Fruit fly (Drosophila melanogaster): ENCODE measurements around the gene MED18.
A peak's percentile ranks its signal among the peaks of the same experiment; 100 is the strongest.

The MED18 gene

DNA sequence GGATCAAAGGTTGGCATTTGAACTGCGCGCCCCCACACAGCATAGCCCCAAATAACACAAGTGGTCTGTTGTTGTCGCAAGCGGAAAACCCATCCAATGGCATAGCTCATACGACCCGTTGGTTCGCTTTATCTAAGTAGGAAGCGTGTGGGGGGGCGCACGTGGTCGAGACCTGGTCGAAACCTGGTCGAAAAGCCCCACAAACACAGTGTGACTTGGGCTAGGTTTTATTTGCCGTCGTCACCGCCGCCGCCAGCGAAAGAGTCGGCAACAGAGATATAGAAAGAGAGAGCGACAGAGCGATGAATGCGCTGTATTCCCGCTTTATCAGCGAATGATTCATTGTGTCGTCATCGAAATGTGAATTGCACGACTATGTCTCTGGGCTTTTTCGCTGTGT lies 22.8 kb upstream of the MED18 start:
- TF ChIP-seq Clk (GFP tag; optimal IDR thresholded peaks at IDR 0.05) (no peak), CG33017 (tag; optimal IDR thresholded peaks at IDR 0.05) (no peak), pad (GFP tag; optimal IDR thresholded peaks at IDR 0.05) (no peak), CG12768 (GFP tag; optimal IDR thresholded peaks at IDR 0.05) (no peak), Crg-1 (GFP tag; optimal IDR thresholded peaks at IDR 0.05) (no peak), kay (GFP tag; ENCODE audit: borderline replicate concordance) (peak; percentile 58), CG14711 (tag; optimal IDR thresholded peaks at IDR 0.05) (no peak), CG7101 (tag; optimal IDR thresholded peaks at IDR 0.05) (no peak), tj (GFP tag; optimal IDR thresholded peaks at IDR 0.05) (peak; percentile 89), cic (GFP tag; optimal IDR thresholded peaks at IDR 0.05) (peak; percentile 48), CG11617 (GFP tag; optimal IDR thresholded peaks at IDR 0.05) (peak; percentile 9), cnc (optimal IDR thresholded peaks at IDR 0.05) (peak; percentile 8 to 14), toe (GFP tag; optimal IDR thresholded peaks at IDR 0.05) (no peak), bab1 (GFP tag; optimal IDR thresholded peaks at IDR 0.05) (peak; percentile 47), Mnt (GFP tag; optimal IDR thresholded peaks at IDR 0.05) (peak; percentile 82), Hr96 (GFP tag; optimal IDR thresholded peaks at IDR 0.05) (no peak), CG5204 (GFP tag; optimal IDR thresholded peaks at IDR 0.05) (no peak), CG7045 (GFP tag; optimal IDR thresholded peaks at IDR 0.05) (no peak), CG1620 (GFP tag; optimal IDR thresholded peaks at IDR 0.05) (no peak), ovo (GFP tag; optimal IDR thresholded peaks at IDR 0.05) (no peak)

DNA sequence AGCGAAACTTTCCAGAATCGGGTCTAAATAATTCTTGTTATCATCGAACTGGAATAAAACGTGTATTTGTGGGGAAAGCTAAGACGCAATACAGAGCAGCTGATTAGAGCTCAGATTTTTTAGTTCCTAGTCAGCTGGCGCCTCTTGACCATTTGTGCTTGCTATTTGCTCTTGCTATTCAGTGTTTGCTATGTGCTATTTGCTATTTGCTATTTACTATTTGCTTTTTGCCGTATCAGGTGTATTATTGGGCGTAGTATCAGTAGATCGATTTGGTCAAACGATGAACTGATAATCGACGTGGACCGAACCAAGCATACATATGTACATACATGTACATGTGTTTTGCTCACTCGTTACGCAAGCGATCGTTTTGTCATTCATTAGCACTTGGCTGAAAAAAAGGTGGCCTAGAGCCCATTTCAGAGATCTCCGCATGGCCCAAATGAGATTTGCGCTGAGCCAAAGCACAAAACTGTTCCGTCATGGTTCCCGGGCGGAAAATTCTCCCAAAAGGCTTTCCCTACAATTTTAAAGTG lies 20.2 kb upstream of the MED18 start:
- TF ChIP-seq CG7101 (tag; optimal IDR thresholded peaks at IDR 0.05) = peak; percentile 70
- TF ChIP-seq CG11617 (GFP tag; optimal IDR thresholded peaks at IDR 0.05) = peak; percentile 49
- peak; percentile 78 for TF ChIP-seq cic (GFP tag; optimal IDR thresholded peaks at IDR 0.05)
- TF ChIP-seq bab1 (GFP tag; optimal IDR thresholded peaks at IDR 0.05) = no peak
- peak; percentile 71 for TF ChIP-seq kay (GFP tag; ENCODE audit: borderline replicate concordance)
- peak; percentile 40 for TF ChIP-seq CG12768 (GFP tag; optimal IDR thresholded peaks at IDR 0.05)
- TF ChIP-seq Crg-1 (GFP tag; optimal IDR thresholded peaks at IDR 0.05) = peak; percentile 78
- peak; percentile 57 for TF ChIP-seq CG1620 (GFP tag; optimal IDR thresholded peaks at IDR 0.05)
- TF ChIP-seq Hr96 (GFP tag; optimal IDR thresholded peaks at IDR 0.05) = no peak
- no peak for TF ChIP-seq pad (GFP tag; optimal IDR thresholded peaks at IDR 0.05)
- peak; percentile 59 for TF ChIP-seq Mnt (GFP tag; optimal IDR thresholded peaks at IDR 0.05)
- TF ChIP-seq ovo (GFP tag; optimal IDR thresholded peaks at IDR 0.05) = peak; percentile 80
- no peak for TF ChIP-seq cnc (optimal IDR thresholded peaks at IDR 0.05)
- peak; percentile 36 for TF ChIP-seq tj (GFP tag; optimal IDR thresholded peaks at IDR 0.05)
- TF ChIP-seq CG14711 (tag; optimal IDR thresholded peaks at IDR 0.05) = peak; percentile 35
- no peak for TF ChIP-seq CG5204 (GFP tag; optimal IDR thresholded peaks at IDR 0.05)
- peak; percentile 34 for TF ChIP-seq CG7045 (GFP tag; optimal IDR thresholded peaks at IDR 0.05)

DNA sequence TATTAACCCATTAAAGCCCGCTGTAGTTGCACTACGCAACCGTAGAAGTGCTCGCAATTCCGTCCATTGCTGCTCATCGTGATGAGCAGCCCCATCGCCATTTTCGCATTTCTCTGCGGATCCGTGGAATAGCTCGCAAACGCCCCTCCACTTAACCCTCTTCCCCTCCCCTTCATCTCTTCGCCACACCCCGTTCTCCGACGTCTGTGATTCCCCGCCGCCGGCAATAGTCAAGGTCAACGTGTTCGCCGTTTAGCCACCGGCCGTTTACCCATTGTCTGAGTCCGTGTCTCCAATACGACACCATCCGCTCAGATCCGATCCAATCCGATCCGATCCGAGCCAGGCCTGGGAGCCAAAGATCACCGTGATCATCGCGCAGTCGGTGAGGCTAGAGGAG lies 19.3 kb upstream of the MED18 start:
- TF ChIP-seq tj (GFP tag; optimal IDR thresholded peaks at IDR 0.05) (no peak), pad (GFP tag; optimal IDR thresholded peaks at IDR 0.05) (no peak), CG33017 (tag; optimal IDR thresholded peaks at IDR 0.05) (no peak), Clk (GFP tag; optimal IDR thresholded peaks at IDR 0.05) (no peak), CG7101 (tag; optimal IDR thresholded peaks at IDR 0.05) (no peak), CG14711 (tag; optimal IDR thresholded peaks at IDR 0.05) (no peak), toe (GFP tag; optimal IDR thresholded peaks at IDR 0.05) (no peak), CG12768 (GFP tag; optimal IDR thresholded peaks at IDR 0.05) (no peak), CG7045 (GFP tag; optimal IDR thresholded peaks at IDR 0.05) (no peak), ovo (GFP tag; optimal IDR thresholded peaks at IDR 0.05) (no peak), CG1620 (GFP tag; optimal IDR thresholded peaks at IDR 0.05) (no peak), Hr96 (GFP tag; optimal IDR thresholded peaks at IDR 0.05) (no peak), cic (GFP tag; optimal IDR thresholded peaks at IDR 0.05) (no peak), Crg-1 (GFP tag; optimal IDR thresholded peaks at IDR 0.05) (no peak)

DNA sequence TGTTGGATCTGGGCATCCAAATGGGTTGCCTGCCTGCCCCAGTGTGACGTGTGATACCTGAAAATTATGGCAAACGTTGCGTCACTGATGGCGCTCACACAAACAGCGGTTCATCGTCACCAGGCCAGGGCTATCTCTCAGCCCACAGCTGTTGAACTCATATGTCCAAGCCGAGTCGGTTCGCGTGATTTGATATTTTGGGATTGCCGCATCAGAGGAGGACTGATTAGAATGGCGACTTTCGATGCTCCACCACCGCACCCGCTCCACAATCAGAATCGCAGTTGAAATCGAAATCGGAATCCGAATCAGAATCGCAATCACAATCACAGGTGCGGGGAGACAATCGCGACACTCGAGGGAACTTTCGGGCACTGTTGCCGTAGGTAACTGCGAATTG lies 18.0 kb upstream of the MED18 start:
- TF ChIP-seq Clk (GFP tag; optimal IDR thresholded peaks at IDR 0.05) (no peak), pad (GFP tag; optimal IDR thresholded peaks at IDR 0.05) (no peak), cic (GFP tag; optimal IDR thresholded peaks at IDR 0.05) (no peak), CG14711 (tag; optimal IDR thresholded peaks at IDR 0.05) (no peak), CG7045 (GFP tag; optimal IDR thresholded peaks at IDR 0.05) (no peak), CG33017 (tag; optimal IDR thresholded peaks at IDR 0.05) (no peak), CG11617 (GFP tag; optimal IDR thresholded peaks at IDR 0.05) (no peak)

DNA sequence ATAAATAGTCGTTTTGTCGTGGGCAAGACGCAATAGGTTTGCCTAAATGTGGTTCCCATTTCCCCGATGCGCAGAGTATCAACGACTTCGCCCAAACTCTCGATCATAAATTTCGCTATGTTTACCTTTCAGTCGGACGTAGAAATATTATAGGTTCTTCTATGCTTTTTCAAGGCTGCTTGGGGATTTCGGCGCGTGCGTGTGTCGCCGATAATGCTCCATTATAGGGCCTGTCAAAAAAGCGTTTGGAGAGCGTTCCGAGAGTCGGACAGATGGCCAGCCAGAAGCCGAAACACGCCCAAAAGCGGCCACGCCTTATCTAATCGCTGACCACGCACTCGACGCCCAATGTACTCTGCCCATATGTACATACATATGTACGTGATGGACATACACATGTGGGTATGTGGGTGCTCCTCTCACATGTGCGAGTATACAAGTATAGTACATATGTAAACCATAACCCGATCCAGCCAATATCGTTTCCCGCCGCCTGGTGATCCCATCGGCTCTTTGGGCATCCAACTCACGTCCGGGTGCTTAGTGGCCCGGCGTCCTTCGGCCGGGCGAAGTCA lies 17.0 kb upstream of the MED18 start:
- TF ChIP-seq Crg-1 (GFP tag; optimal IDR thresholded peaks at IDR 0.05) (no peak), cnc (optimal IDR thresholded peaks at IDR 0.05) (no peak), CG12768 (GFP tag; optimal IDR thresholded peaks at IDR 0.05) (no peak), CG7045 (GFP tag; optimal IDR thresholded peaks at IDR 0.05) (no peak), CG14711 (tag; optimal IDR thresholded peaks at IDR 0.05) (no peak), CG33017 (tag; optimal IDR thresholded peaks at IDR 0.05) (no peak), kay (GFP tag; ENCODE audit: borderline replicate concordance) (no peak), CG11617 (GFP tag; optimal IDR thresholded peaks at IDR 0.05) (no peak), CG7101 (tag; optimal IDR thresholded peaks at IDR 0.05) (no peak), tj (GFP tag; optimal IDR thresholded peaks at IDR 0.05) (no peak), cic (GFP tag; optimal IDR thresholded peaks at IDR 0.05) (no peak), toe (GFP tag; optimal IDR thresholded peaks at IDR 0.05) (no peak), Hr96 (GFP tag; optimal IDR thresholded peaks at IDR 0.05) (no peak), pad (GFP tag; optimal IDR thresholded peaks at IDR 0.05) (no peak), Mnt (GFP tag; optimal IDR thresholded peaks at IDR 0.05) (no peak), CG5204 (GFP tag; optimal IDR thresholded peaks at IDR 0.05) (no peak), ovo (GFP tag; optimal IDR thresholded peaks at IDR 0.05) (no peak), Clk (GFP tag; optimal IDR thresholded peaks at IDR 0.05) (no peak), CG1620 (GFP tag; optimal IDR thresholded peaks at IDR 0.05) (no peak)

DNA sequence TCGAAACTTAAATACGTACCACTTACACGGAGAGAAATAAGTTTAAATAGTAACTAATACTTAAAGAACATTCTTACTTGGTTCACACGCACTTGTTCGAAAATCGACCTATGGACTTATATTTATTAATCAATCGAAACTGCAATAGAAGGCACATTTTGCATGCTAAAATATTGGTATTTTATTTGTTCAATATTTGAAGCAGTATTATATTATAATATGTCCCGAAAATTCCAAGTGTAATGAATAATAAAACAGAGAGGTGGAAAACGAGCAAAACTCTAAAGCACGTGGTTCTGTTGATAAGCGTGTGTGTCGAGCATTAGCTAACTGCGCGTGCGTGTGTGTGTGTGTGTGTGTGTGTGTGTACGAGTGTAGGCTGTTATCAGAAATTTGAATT lies 15.8 kb upstream of the MED18 start:
- peak; percentile 57 for TF ChIP-seq toe (GFP tag; optimal IDR thresholded peaks at IDR 0.05)
- peak; percentile 93 for TF ChIP-seq kay (GFP tag; ENCODE audit: borderline replicate concordance)
- peak; percentile 70 for TF ChIP-seq CG5204 (GFP tag; optimal IDR thresholded peaks at IDR 0.05)
- TF ChIP-seq bab1 (GFP tag; optimal IDR thresholded peaks at IDR 0.05) = peak; percentile 86
- peak; percentile 67 for TF ChIP-seq Hr96 (GFP tag; optimal IDR thresholded peaks at IDR 0.05)
- peak; percentile 91 for TF ChIP-seq CG7101 (tag; optimal IDR thresholded peaks at IDR 0.05)
- peak; percentile 36 for TF ChIP-seq Clk (GFP tag; optimal IDR thresholded peaks at IDR 0.05)
- TF ChIP-seq CG14711 (tag; optimal IDR thresholded peaks at IDR 0.05) = peak; percentile 83
- TF ChIP-seq tj (GFP tag; optimal IDR thresholded peaks at IDR 0.05) = peak; percentile 73
- TF ChIP-seq CG11617 (GFP tag; optimal IDR thresholded peaks at IDR 0.05) = peak; percentile 87
- TF ChIP-seq CG7045 (GFP tag; optimal IDR thresholded peaks at IDR 0.05) = peak; percentile 57
- peak; percentile 79 for TF ChIP-seq CG12768 (GFP tag; optimal IDR thresholded peaks at IDR 0.05)
- TF ChIP-seq CG1620 (GFP tag; optimal IDR thresholded peaks at IDR 0.05) = peak; percentile 75
- TF ChIP-seq cnc (optimal IDR thresholded peaks at IDR 0.05) = no peak
- TF ChIP-seq CG33017 (tag; optimal IDR thresholded peaks at IDR 0.05) = peak; percentile 76
- TF ChIP-seq pad (GFP tag; optimal IDR thresholded peaks at IDR 0.05) = peak; percentile 76
- peak; percentile 57 for TF ChIP-seq cic (GFP tag; optimal IDR thresholded peaks at IDR 0.05)
- TF ChIP-seq Crg-1 (GFP tag; optimal IDR thresholded peaks at IDR 0.05) = peak; percentile 63
- TF ChIP-seq ovo (GFP tag; optimal IDR thresholded peaks at IDR 0.05) = peak; percentile 30
- TF ChIP-seq Mnt (GFP tag; optimal IDR thresholded peaks at IDR 0.05) = peak; percentile 94
